Fruit fly (Drosophila melanogaster) whole organism, adult: ENCODE measurements around the gene sle.

ENCODE experiments used
- CG11617 ChIP-seq: fragments of 200-800 bp; sonication (Bioruptor generic); optimal IDR thresholded peaks from 2 replicates; lab custom pipeline; 2017; ENCODE audit warnings: mild to moderate bottlenecking, missing biosample characterization, missing genetic modification reagents, missing genetic modification characterization
- CG12768 ChIP-seq: fragments of 200-800 bp; sonication (Bioruptor generic); optimal IDR thresholded peaks from 2 replicates; lab custom pipeline; 2017; ENCODE audit warnings: missing biosample characterization, missing genetic modification characterization, mild to moderate bottlenecking, moderate library complexity, missing genetic modification reagents
- CG14711 ChIP-seq: fragments of 200-800 bp; sonication (Bioruptor generic); optimal IDR thresholded peaks from 2 replicates; lab custom pipeline; 2018; ENCODE audit warnings: missing biosample characterization, mild to moderate bottlenecking, missing genetic modification characterization, moderate library complexity
- CG7101 ChIP-seq: fragments of 200-800 bp; sonication (Bioruptor generic); optimal IDR thresholded peaks from 2 replicates; lab custom pipeline; 2018; ENCODE audit warnings: missing biosample characterization, mild to moderate bottlenecking, missing genetic modification characterization, moderate library complexity
- Crg-1 ChIP-seq: fragments of 200-800 bp; sonication (Bioruptor generic); optimal IDR thresholded peaks from 2 replicates; lab custom pipeline; 2016; ENCODE audit warnings: missing biosample characterization, missing genetic modification characterization
- Mnt ChIP-seq: fragments of 200-800 bp; sonication (Bioruptor generic); optimal IDR thresholded peaks from 2 replicates; lab custom pipeline; 2016; ENCODE audit warnings: missing biosample characterization, mild to moderate bottlenecking, missing genetic modification characterization
- kay ChIP-seq: fragments of 200-800 bp; sonication (Bioruptor generic); peaks from one replicate; lab custom pipeline; 2016; ENCODE audit warnings: missing biosample characterization, missing genetic modification characterization, borderline replicate concordance
- ovo ChIP-seq: fragments of 200-800 bp; sonication (Bioruptor generic); optimal IDR thresholded peaks from 2 replicates; lab custom pipeline; 2016; ENCODE audit warnings: missing biosample characterization, missing genetic modification characterization
- tj ChIP-seq: fragments of 200-800 bp; sonication (Bioruptor generic); optimal IDR thresholded peaks from 3 replicates; lab custom pipeline; 2017; ENCODE audit warnings: missing biosample characterization, mild to moderate bottlenecking, missing genetic modification characterization, moderate library complexity

- TF ChIP-seq CG12768 (GFP tag; lab: Kevin White, UChicago) (peak; percentile 15), Crg-1 (GFP tag; lab: Kevin White, UChicago) (no peak), CG7101 (tag; lab: Kevin White, UChicago) (no peak), CG11617 (GFP tag; lab: Kevin White, UChicago) (no peak), kay (GFP tag; lab: Kevin White, UChicago) (no peak), tj (GFP tag; lab: Kevin White, UChicago) (peak; percentile 92), Mnt (GFP tag; lab: Kevin White, UChicago) (no peak), ovo (GFP tag; lab: Kevin White, UChicago) (no peak), CG14711 (tag; lab: Kevin White, UChicago) (no peak)
Observed at dm6 chr3R:10351960-10352458, 19.1 kb downstream of the sle start.
